Worm (Caenorhabditis elegans) whole organism, dauer: ENCODE data around the gene sri-63.

Experiments
- unc-62 ChIP-seq: sonication (generic microtip); optimal IDR thresholded peaks from 2 replicates; lab custom pipeline; 2017; ENCODE audit warnings: missing biosample characterization, missing genetic modification reagents, missing genetic modification characterization

The sri-63 gene

ce11 chrII:3332039-3332438 lies 44.9 kb downstream of the sri-63 start, which contains the start of gene irld-27:
irld-27 (plus strand) TSS chrII:3332339.
- TF ChIP-seq unc-62 (GFP tag; lab: Kevin White, UChicago): no peak

- TF ChIP-seq unc-62 (GFP tag; lab: Kevin White, UChicago): no peak
Measured at ce11 chrII:3337039-3337438, 49.9 kb downstream of the sri-63 start, which contains the start of gene F14D2.19. F14D2.19 (minus strand) TSS chrII:3337139.

DNA sequence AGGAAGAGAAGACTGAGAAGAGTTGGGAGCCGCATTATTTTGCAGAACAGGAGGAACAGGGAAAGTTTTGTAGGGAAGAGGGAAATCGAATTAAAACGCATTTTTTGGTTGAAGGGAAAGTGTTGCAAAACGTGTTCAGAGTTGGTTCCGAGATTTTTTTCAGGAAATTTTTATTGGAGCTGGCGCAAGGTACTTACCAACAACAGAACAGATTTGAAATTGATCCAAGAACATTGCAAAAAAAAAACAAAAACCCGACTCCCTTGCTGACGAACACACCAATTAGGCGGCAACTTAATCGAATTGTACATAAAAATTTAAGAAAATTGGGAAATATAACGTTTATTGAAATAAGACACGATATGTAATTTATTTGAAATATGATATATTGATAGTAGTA lies 51.4 kb downstream of the sri-63 start, which contains the start of gene F14D2.7:
F14D2.7 (minus strand) TSS at position 101 of the 400 bp plus-strand sequence.
- TF ChIP-seq unc-62 (GFP tag; lab: Kevin White, UChicago): no peak
